Fruit fly (Drosophila melanogaster) whole organism, prepupa: ENCODE measurements around the gene YL-1.

Source experiments
- CG11294 ChIP-seq: fragments of 200-800 bp; sonication (Bioruptor generic); IDR thresholded peaks from 2 replicates; pipeline ENCODE4 v1.3.6; 2022; ENCODE audit warnings: missing biosample characterization, missing genetic modification characterization
- CG11762 ChIP-seq: fragments of 200-800 bp; sonication (Bioruptor generic); optimal IDR thresholded peaks from 3 replicates; lab custom pipeline; 2016; ENCODE audit warnings: missing biosample characterization, missing genetic modification characterization; ENCODE audit not compliant: insufficient read depth
- CG15336 ChIP-seq: fragments of 200-800 bp; sonication (Bioruptor generic); IDR thresholded peaks from 2 replicates; pipeline ENCODE4 v1.3.6; 2022; ENCODE audit warnings: missing biosample characterization, missing genetic modification characterization
- CG16779 ChIP-seq: fragments of 200-800 bp; sonication (Bioruptor generic); optimal IDR thresholded peaks from 3 replicates; lab custom pipeline; 2017; ENCODE audit warnings: missing biosample characterization, mild to moderate bottlenecking, missing genetic modification characterization
- CG3032 ChIP-seq: fragments of 200-800 bp; optimal IDR thresholded peaks from 2 replicates; lab custom pipeline; 2019; ENCODE audit warnings: missing biosample characterization, mild to moderate bottlenecking, missing genetic modification characterization, moderate library complexity
- CG31627 ChIP-seq: fragments of 200-800 bp; sonication (Bioruptor generic); optimal IDR thresholded peaks from 3 replicates; lab custom pipeline; 2016; ENCODE audit warnings: missing biosample characterization, missing genetic modification characterization
- CG34406 ChIP-seq: fragments of 200-800 bp; sonication (Bioruptor generic); optimal IDR thresholded peaks from 3 replicates; lab custom pipeline; 2016; ENCODE audit warnings: missing biosample characterization, missing genetic modification characterization
- CG3919 ChIP-seq: fragments of 200-800 bp; sonication (Bioruptor generic); optimal IDR thresholded peaks from 3 replicates; lab custom pipeline; 2016; ENCODE audit warnings: missing biosample characterization, missing genetic modification characterization
- CG4318 ChIP-seq: fragments of 200-800 bp; sonication (Bioruptor generic); optimal IDR thresholded peaks from 3 replicates; lab custom pipeline; 2017; ENCODE audit warnings: missing biosample characterization, mild to moderate bottlenecking, missing genetic modification characterization
- CG6163 ChIP-seq: fragments of 200-800 bp; sonication (Bioruptor generic); IDR thresholded peaks from 3 replicates; pipeline ENCODE4 v1.3.6; 2022; ENCODE audit warnings: missing biosample characterization, missing genetic modification characterization
- CG6792 ChIP-seq: fragments of 200-800 bp; sonication (Bioruptor generic); optimal IDR thresholded peaks from 3 replicates; lab custom pipeline; 2016; ENCODE audit warnings: missing biosample characterization, missing genetic modification characterization
- CG6808 ChIP-seq: fragments of 200-800 bp; sonication (Bioruptor generic); optimal IDR thresholded peaks from 3 replicates; lab custom pipeline; 2017; ENCODE audit warnings: missing biosample characterization, missing genetic modification characterization, mild to moderate bottlenecking, moderate library complexity, missing genetic modification reagents
- CG6854 ChIP-seq: fragments of 200-800 bp; sonication (Bioruptor generic); optimal IDR thresholded peaks from 2 replicates; lab custom pipeline; 2017; ENCODE audit warnings: missing biosample characterization, mild to moderate bottlenecking, missing genetic modification characterization
- CG8119 ChIP-seq: fragments of 200-800 bp; sonication (Bioruptor generic); IDR thresholded peaks from 3 replicates; pipeline ENCODE4 v1.3.6; 2022; ENCODE audit warnings: missing biosample characterization, missing genetic modification characterization
- CG8632 ChIP-seq: fragments of 200-800 bp; sonication (Bioruptor generic); optimal IDR thresholded peaks from 3 replicates; lab custom pipeline; 2016; ENCODE audit warnings: missing biosample characterization, missing genetic modification characterization
- Eip75B ChIP-seq: fragments of 200-800 bp; sonication (Bioruptor generic); optimal IDR thresholded peaks from 3 replicates; lab custom pipeline; 2016; ENCODE audit warnings: missing biosample characterization, missing genetic modification characterization
- Eip78C ChIP-seq: fragments of 200-800 bp; sonication (Bioruptor generic); peaks from one replicate; lab custom pipeline; 2016; ENCODE audit warnings: missing biosample characterization, missing genetic modification characterization
- Ets21C ChIP-seq: fragments of 200-800 bp; sonication (Bioruptor generic); optimal IDR thresholded peaks from 3 replicates; lab custom pipeline; 2016; ENCODE audit warnings: missing biosample characterization, missing genetic modification characterization
- Ets96B ChIP-seq: fragments of 200-800 bp; optimal IDR thresholded peaks from 2 replicates; lab custom pipeline; 2019; ENCODE audit warnings: missing biosample characterization, mild to moderate bottlenecking, missing genetic modification characterization, moderate library complexity
- Hr38 ChIP-seq: sonication (Bioruptor generic); optimal IDR thresholded peaks from 2 replicates; lab custom pipeline; 2016; ENCODE audit warnings: missing biosample characterization, missing genetic modification characterization
- Hr39 ChIP-seq: fragments of 200-800 bp; sonication (Bioruptor generic); optimal IDR thresholded peaks from 2 replicates; lab custom pipeline; 2016; ENCODE audit warnings: missing biosample characterization, missing genetic modification characterization
- Hr4 ChIP-seq: fragments of 200-800 bp; sonication (Bioruptor generic); optimal IDR thresholded peaks from 3 replicates; lab custom pipeline; 2016; ENCODE audit warnings: missing biosample characterization, missing genetic modification characterization
- Met ChIP-seq: fragments of 200-800 bp; sonication (Bioruptor generic); optimal IDR thresholded peaks from 3 replicates; lab custom pipeline; 2016; ENCODE audit warnings: missing biosample characterization, missing genetic modification characterization
- Smox ChIP-seq: fragments of 200-800 bp; sonication (Bioruptor generic); optimal IDR thresholded peaks from 3 replicates; lab custom pipeline; 2016; ENCODE audit warnings: missing biosample characterization, missing genetic modification characterization
- Sox14 ChIP-seq: fragments of 200-800 bp; sonication (Bioruptor generic); optimal IDR thresholded peaks from 3 replicates; lab custom pipeline; 2016; ENCODE audit warnings: missing biosample characterization, missing genetic modification characterization
- achi ChIP-seq: fragments of 200-800 bp; sonication (Bioruptor generic); optimal IDR thresholded peaks from 3 replicates; lab custom pipeline; 2016; ENCODE audit warnings: missing biosample characterization, missing genetic modification characterization
- cyc ChIP-seq: fragments of 200-800 bp; sonication (Bioruptor generic); optimal IDR thresholded peaks from 3 replicates; lab custom pipeline; 2016; ENCODE audit warnings: missing biosample characterization, missing genetic modification characterization
- dac ChIP-seq: fragments of 200-800 bp; sonication (Bioruptor generic); optimal IDR thresholded peaks from 2 replicates; lab custom pipeline; 2017; ENCODE audit warnings: missing biosample characterization, mild to moderate bottlenecking, missing genetic modification characterization
- dsx ChIP-seq: fragments of 200-800 bp; optimal IDR thresholded peaks from 3 replicates; lab custom pipeline; 2019; ENCODE audit warnings: missing biosample characterization, mild to moderate bottlenecking, missing genetic modification characterization, moderate library complexity; ENCODE audit not compliant: poor library complexity, severe bottlenecking
- eg ChIP-seq: fragments of 200-800 bp; sonication (Bioruptor generic); IDR thresholded peaks from 3 replicates; pipeline ENCODE4 v1.3.6; 2022; ENCODE audit warnings: missing biosample characterization, missing genetic modification characterization
- esn ChIP-seq: fragments of 200-800 bp; sonication (Bioruptor generic); optimal IDR thresholded peaks from 2 replicates; lab custom pipeline; 2016; ENCODE audit warnings: missing biosample characterization, mild to moderate bottlenecking, missing genetic modification characterization, moderate library complexity
- fd59A ChIP-seq: fragments of 200-800 bp; sonication (Bioruptor generic); optimal IDR thresholded peaks from 2 replicates; lab custom pipeline; 2017; ENCODE audit warnings: missing biosample characterization, mild to moderate bottlenecking, missing genetic modification characterization, missing genetic modification reagents
- fkh ChIP-seq: fragments of 200-800 bp; sonication (Bioruptor generic); optimal IDR thresholded peaks from 3 replicates; lab custom pipeline; 2017; ENCODE audit warnings: missing biosample characterization, mild to moderate bottlenecking, missing genetic modification characterization, moderate library complexity
- lz ChIP-seq: fragments of 200-800 bp; sonication (Bioruptor generic); optimal IDR thresholded peaks from 3 replicates; lab custom pipeline; 2016; ENCODE audit warnings: missing biosample characterization, missing genetic modification characterization
- net ChIP-seq: fragments of 200-800 bp; sonication (Bioruptor generic); optimal IDR thresholded peaks from 3 replicates; lab custom pipeline; 2016; ENCODE audit warnings: missing biosample characterization, missing genetic modification characterization
- salr ChIP-seq, 2 experiments: fragments of 200-800 bp; sonication (Bioruptor generic); optimal IDR thresholded peaks; 3 replicates each; lab custom pipeline; 2016 to 2018; ENCODE audit warnings: missing biosample characterization in 2 of 2, missing genetic modification characterization in 2 of 2, mild to moderate bottlenecking in 1 of 2
- topi ChIP-seq: fragments of 200-800 bp; sonication (Bioruptor generic); optimal IDR thresholded peaks from 3 replicates; lab custom pipeline; 2016; ENCODE audit warnings: missing biosample characterization, missing genetic modification characterization
- vri ChIP-seq: fragments of 200-800 bp; sonication (Bioruptor generic); optimal IDR thresholded peaks from 3 replicates; lab custom pipeline; 2016; ENCODE audit warnings: missing biosample characterization, mild to moderate bottlenecking, missing genetic modification characterization

Gene YL-1

dm6 chr2L:10975193-10975592 lies 5.0 kb downstream of the YL-1 start, which contains the start of gene abo:
TSS of gene abo (minus strand) at chr2L:10975293.
- no peak for TF ChIP-seq CG15336 (GFP tag; lab: Robert Waterston, UW)
- TF ChIP-seq CG16779 (tag; lab: Kevin White, UChicago): no peak
- no peak for TF ChIP-seq CG8119 (GFP tag; lab: Robert Waterston, UW)
- TF ChIP-seq Hr38 (GFP tag; lab: Kevin White, UChicago): no peak
- no peak for TF ChIP-seq CG3032
- no peak for TF ChIP-seq cyc (GFP tag; lab: Kevin White, UChicago)
- TF ChIP-seq Met (GFP tag; lab: Kevin White, UChicago): no peak
- no peak for TF ChIP-seq Sox14 (GFP tag; lab: Kevin White, UChicago)
- TF ChIP-seq Hr4: no peak
- TF ChIP-seq CG3919 (GFP tag; lab: Kevin White, UChicago): no peak
- TF ChIP-seq fd59A: no peak
- no peak for TF ChIP-seq CG6163
- no peak for TF ChIP-seq net
- TF ChIP-seq CG4318 (GFP tag; lab: Kevin White, UChicago): no peak
- no peak for TF ChIP-seq CG34406
- no peak for TF ChIP-seq CG31627
- TF ChIP-seq lz (GFP tag; lab: Kevin White, UChicago): no peak
- no peak for TF ChIP-seq topi (GFP tag; lab: Kevin White, UChicago)

- TF ChIP-seq Hr39 (GFP tag; lab: Kevin White, UChicago) (no peak), achi (GFP tag; lab: Kevin White, UChicago) (no peak), dsx (no peak), vri (GFP tag; lab: Kevin White, UChicago) (peak; percentile 78), salr (GFP tag; optimal IDR thresholded peaks at IDR 0.05; lab: Kevin White, UChicago) (no peak), Eip78C (GFP tag; lab: Kevin White, UChicago) (peak; percentile 34), CG11762 (GFP tag; lab: Kevin White, UChicago) (no peak), CG6792 (no peak), CG8632 (GFP tag; lab: Kevin White, UChicago) (no peak), Hr4 (no peak), CG34406 (no peak), esn (GFP tag; lab: Kevin White, UChicago) (no peak), Ets96B (tag; lab: Kevin White, UChicago) (no peak), fd59A (no peak)
Observed at dm6 chr2L:10976046-10976863, 6.0 kb downstream of the YL-1 start, which contains the start of the genes ATPsynG and SCAR. TSS of gene ATPsynG (minus strand) at chr2L:10976399. TSS of gene SCAR (plus strand) at chr2L:10976772.

dm6 chr2L:10976864-10977586 lies 6.8 kb downstream of the YL-1 start:
- TF ChIP-seq Ets21C (no peak), CG6792 (no peak), eg (GFP tag; lab: Robert Waterston, UW) (no peak), Eip78C (GFP tag; lab: Kevin White, UChicago) (peak; percentile 34), fkh (no peak), CG6854 (GFP tag; lab: Kevin White, UChicago) (peak; percentile 55), esn (GFP tag; lab: Kevin White, UChicago) (peak; percentile 16)

- TF ChIP-seq Eip78C (GFP tag; lab: Kevin White, UChicago) (peak; percentile 84), CG6808 (no peak), CG11762 (GFP tag; lab: Kevin White, UChicago) (peak; percentile 29), dac (peak; percentile 2), CG3032 (peak; percentile 5), achi (GFP tag; lab: Kevin White, UChicago) (no peak), Eip75B (GFP tag; lab: Kevin White, UChicago) (peak; percentile 13), CG11294 (GFP tag; lab: Robert Waterston, UW) (no peak), CG15336 (GFP tag; lab: Robert Waterston, UW) (peak; percentile 22; the same call in 1 of the 2 replicates), Ets96B (tag; lab: Kevin White, UChicago) (peak; percentile 13), Smox (GFP tag; lab: Kevin White, UChicago) (no peak), Hr4 (peak; percentile 64)
Observed at dm6 chr2L:10986138-10986537, 15.9 kb downstream of the YL-1 start.
